Fruit fly (Drosophila melanogaster) whole organism, embryonic: ENCODE results near the gene CG7016.

ENCODE experiments used
- Ada2b ChIP-seq: fragments of 200-800 bp; sonication (Bioruptor generic); IDR thresholded peaks from 2 replicates; pipeline ENCODE4 v1.3.6; 2022; ENCODE audit warnings: missing biosample characterization, missing genetic modification characterization
- Antp ChIP-seq: fragments of 200-800 bp; sonication (Bioruptor generic); optimal IDR thresholded peaks from 3 replicates; lab custom pipeline; 2016; ENCODE audit warnings: missing biosample characterization, missing genetic modification characterization
- BEAF-32 ChIP-seq: fragments of 200-800 bp; sonication (Bioruptor generic); optimal IDR thresholded peaks from 3 replicates; lab custom pipeline; 2017; ENCODE audit warnings: missing biosample characterization, missing genetic modification characterization, mild to moderate bottlenecking, moderate library complexity, missing genetic modification reagents
- BtbVII ChIP-seq: fragments of 200-800 bp; sonication (Bioruptor generic); optimal IDR thresholded peaks from 3 replicates; lab custom pipeline; 2017; ENCODE audit warnings: missing biosample characterization, mild to moderate bottlenecking, missing genetic modification characterization
- Bteb2 ChIP-seq: fragments of 200-800 bp; sonication (Bioruptor generic); optimal IDR thresholded peaks from 2 replicates; lab custom pipeline; 2016; ENCODE audit warnings: missing biosample characterization, missing genetic modification characterization
- CG10274 ChIP-seq: fragments of 200-800 bp; sonication (Bioruptor generic); optimal IDR thresholded peaks from 3 replicates; lab custom pipeline; 2017; ENCODE audit warnings: missing biosample characterization, mild to moderate bottlenecking, missing genetic modification characterization
- CG10321 ChIP-seq: fragments of 200-800 bp; sonication (Bioruptor generic); IDR thresholded peaks from 2 replicates; pipeline ENCODE4 v1.3.6; 2022; ENCODE audit warnings: missing biosample characterization, missing genetic modification characterization
- CG10543 ChIP-seq: fragments of 200-800 bp; sonication (Bioruptor generic); optimal IDR thresholded peaks from 3 replicates; lab custom pipeline; 2017; ENCODE audit warnings: missing biosample characterization, mild to moderate bottlenecking, missing genetic modification characterization, moderate library complexity
- CG10979 ChIP-seq: fragments of 200-800 bp; sonication (Bioruptor generic); optimal IDR thresholded peaks from 2 replicates; lab custom pipeline; 2018; ENCODE audit warnings: missing biosample characterization, mild to moderate bottlenecking, missing genetic modification characterization, moderate library complexity
- CG11398 ChIP-seq: fragments of 200-800 bp; sonication (Bioruptor generic); optimal IDR thresholded peaks from 2 replicates; lab custom pipeline; 2016; ENCODE audit warnings: missing biosample characterization, missing genetic modification characterization
- CG12299 ChIP-seq: fragments of 200-800 bp; sonication (Bioruptor generic); optimal IDR thresholded peaks from 2 replicates; lab custom pipeline; 2018; ENCODE audit warnings: missing biosample characterization, mild to moderate bottlenecking, missing genetic modification characterization
- CG1233 ChIP-seq: fragments of 200-800 bp; sonication (Bioruptor generic); optimal IDR thresholded peaks from 4 replicates; lab custom pipeline; 2018; ENCODE audit warnings: missing biosample characterization, mild to moderate bottlenecking, missing genetic modification characterization
- CG12391 ChIP-seq: fragments of 200-800 bp; sonication (Bioruptor generic); optimal IDR thresholded peaks from 3 replicates; lab custom pipeline; 2018; ENCODE audit warnings: missing biosample characterization, mild to moderate bottlenecking, missing genetic modification characterization, moderate library complexity
- CG12769 ChIP-seq: fragments of 200-800 bp; sonication (Bioruptor generic); optimal IDR thresholded peaks from 2 replicates; lab custom pipeline; 2019; ENCODE audit warnings: missing biosample characterization, mild to moderate bottlenecking, missing genetic modification characterization, moderate library complexity
- CG17361 ChIP-seq: fragments of 200-800 bp; sonication (Bioruptor generic); IDR thresholded peaks from 3 replicates; pipeline ENCODE4 v1.3.6; 2022; ENCODE audit warnings: missing biosample characterization, missing genetic modification characterization
- CG1832 ChIP-seq: fragments of 200-800 bp; sonication (Bioruptor generic); optimal IDR thresholded peaks from 2 replicates; lab custom pipeline; 2017; ENCODE audit warnings: missing biosample characterization, mild to moderate bottlenecking, missing genetic modification characterization, inconsistent platforms
- CG2116 ChIP-seq: fragments of 200-800 bp; sonication (Bioruptor generic); optimal IDR thresholded peaks from 3 replicates; lab custom pipeline; 2018; ENCODE audit warnings: missing biosample characterization, mild to moderate bottlenecking, missing genetic modification characterization
- CG2199 ChIP-seq: fragments of 200-800 bp; sonication (Bioruptor generic); IDR thresholded peaks from 3 replicates; pipeline ENCODE4 v1.3.6; 2022; ENCODE audit warnings: missing biosample characterization, missing genetic modification characterization
- CG2202 ChIP-seq: fragments of 200-800 bp; sonication (Bioruptor generic); optimal IDR thresholded peaks from 2 replicates; lab custom pipeline; 2018; ENCODE audit warnings: missing biosample characterization, mild to moderate bottlenecking, missing genetic modification characterization
- CG4282 ChIP-seq: fragments of 200-800 bp; sonication (Bioruptor generic); optimal IDR thresholded peaks from 2 replicates; lab custom pipeline; 2016; ENCODE audit warnings: missing biosample characterization, missing genetic modification characterization
- CG6175 ChIP-seq: fragments of 200-800 bp; sonication (Bioruptor generic); IDR thresholded peaks from 3 replicates; pipeline ENCODE4 v1.3.6; 2022; ENCODE audit warnings: missing biosample characterization, missing genetic modification characterization
- CG6654 ChIP-seq: fragments of 200-800 bp; sonication (Bioruptor generic); optimal IDR thresholded peaks from 2 replicates; lab custom pipeline; 2017; ENCODE audit warnings: missing biosample characterization, mild to moderate bottlenecking, missing genetic modification characterization
- CG7372 ChIP-seq: fragments of 200-800 bp; sonication (Bioruptor generic); IDR thresholded peaks from 2 replicates; pipeline ENCODE4 v1.3.6; 2022; ENCODE audit warnings: missing biosample characterization, missing genetic modification characterization
- CG7963 ChIP-seq: fragments of 200-800 bp; sonication (Bioruptor generic); IDR thresholded peaks from 3 replicates; pipeline ENCODE4 v1.3.6; 2022; ENCODE audit warnings: missing biosample characterization, missing genetic modification characterization; ENCODE audit not compliant: partially characterized antibody
- Chrac-16 ChIP-seq: fragments of 200-800 bp; sonication (Bioruptor generic); optimal IDR thresholded peaks from 3 replicates; lab custom pipeline; 2016; ENCODE audit warnings: missing biosample characterization, missing genetic modification characterization
- D19A ChIP-seq: fragments of 200-800 bp; optimal IDR thresholded peaks from 3 replicates; lab custom pipeline; 2019; ENCODE audit warnings: missing biosample characterization, mild to moderate bottlenecking, missing genetic modification characterization, moderate library complexity
- Dek ChIP-seq: fragments of 200-800 bp; sonication (Bioruptor generic); optimal IDR thresholded peaks from 3 replicates; lab custom pipeline; 2019; ENCODE audit warnings: missing biosample characterization, mild to moderate bottlenecking, missing genetic modification characterization, moderate library complexity
- HLH54F ChIP-seq: fragments of 200-800 bp; sonication (Bioruptor generic); optimal IDR thresholded peaks from 3 replicates; lab custom pipeline; 2016; ENCODE audit warnings: missing biosample characterization, missing genetic modification characterization
- Jarid2 ChIP-seq: fragments of 200-800 bp; sonication (Bioruptor generic); optimal IDR thresholded peaks from 3 replicates; lab custom pipeline; 2017; ENCODE audit warnings: mild to moderate bottlenecking, missing biosample characterization, missing genetic modification reagents, missing genetic modification characterization
- Lhr ChIP-seq: fragments of 200-800 bp; sonication (Bioruptor generic); optimal IDR thresholded peaks from 3 replicates; lab custom pipeline; 2017; ENCODE audit warnings: mild to moderate bottlenecking, missing biosample characterization, missing genetic modification reagents, missing genetic modification characterization
- Lpt ChIP-seq: fragments of >200 bp; optimal IDR thresholded peaks from 2 replicates; lab custom pipeline; 2018; ENCODE audit warnings: missing biosample characterization, missing genetic modification characterization
- Mad ChIP-seq: fragments of 200-800 bp; sonication (Bioruptor generic); optimal IDR thresholded peaks from 2 replicates; lab custom pipeline; 2016; ENCODE audit warnings: missing biosample characterization, missing genetic modification characterization
- Rfx ChIP-seq: fragments of 200-800 bp; sonication (Bioruptor generic); IDR thresholded peaks from 2 replicates; pipeline ENCODE4 v1.3.6; 2022; ENCODE audit warnings: missing biosample characterization, missing genetic modification characterization
- Sry-β ChIP-seq: fragments of 200-800 bp; sonication (Bioruptor generic); optimal IDR thresholded peaks from 2 replicates; lab custom pipeline; 2018; ENCODE audit warnings: missing biosample characterization, mild to moderate bottlenecking, missing genetic modification characterization, moderate library complexity
- ara ChIP-seq: fragments of 200-800 bp; sonication (Bioruptor generic); IDR thresholded peaks from 2 replicates; pipeline ENCODE4 v1.3.6; 2022; ENCODE audit warnings: missing biosample characterization, missing genetic modification characterization
- chm ChIP-seq: fragments of 200-800 bp; sonication (Bioruptor generic); IDR thresholded peaks from 2 replicates; pipeline ENCODE4 v1.3.6; 2022; ENCODE audit warnings: missing biosample characterization, missing genetic modification characterization
- dati ChIP-seq: fragments of 200-800 bp; sonication (Bioruptor generic); IDR thresholded peaks from 2 replicates; pipeline ENCODE4 v1.3.6; 2022; ENCODE audit warnings: missing biosample characterization, missing genetic modification characterization
- grau ChIP-seq: fragments of 200-800 bp; optimal IDR thresholded peaks from 3 replicates; lab custom pipeline; 2019; ENCODE audit warnings: missing biosample characterization, mild to moderate bottlenecking, missing genetic modification characterization, moderate library complexity
- h ChIP-seq: fragments of >200 bp; optimal IDR thresholded peaks from 2 replicates; lab custom pipeline; 2017
- hbn ChIP-seq: fragments of 200-800 bp; sonication (Bioruptor generic); IDR thresholded peaks from 2 replicates; pipeline ENCODE4 v1.3.6; 2022; ENCODE audit warnings: missing biosample characterization, missing genetic modification characterization; ENCODE audit not compliant: partially characterized antibody
- kah ChIP-seq: fragments of 200-800 bp; sonication (Bioruptor generic); optimal IDR thresholded peaks from 2 replicates; lab custom pipeline; 2018; ENCODE audit warnings: missing biosample characterization, mild to moderate bottlenecking, missing genetic modification characterization
- oc ChIP-seq: fragments of 200-800 bp; sonication (Bioruptor generic); optimal IDR thresholded peaks from 2 replicates; lab custom pipeline; 2018; ENCODE audit warnings: missing biosample characterization, mild to moderate bottlenecking, missing genetic modification characterization, moderate library complexity
- otp ChIP-seq: fragments of 200-800 bp; sonication (Bioruptor generic); IDR thresholded peaks from 3 replicates; pipeline ENCODE4, ENCODE4 v1.3.6; 2022; ENCODE audit warnings: missing biosample characterization, missing genetic modification characterization
- pros ChIP-seq: fragments of 200-800 bp; sonication (Bioruptor generic); optimal IDR thresholded peaks from 3 replicates; lab custom pipeline; 2019; ENCODE audit warnings: missing biosample characterization, mild to moderate bottlenecking, missing genetic modification characterization, moderate library complexity
- rib ChIP-seq: fragments of 200-800 bp; sonication (Bioruptor generic); IDR thresholded peaks from 2 replicates; pipeline ENCODE4 v1.3.6; 2022; ENCODE audit warnings: missing biosample characterization, missing genetic modification characterization
- salm ChIP-seq: fragments of 200-800 bp; sonication (Bioruptor generic); optimal IDR thresholded peaks from 2 replicates; lab custom pipeline; 2018; ENCODE audit warnings: missing biosample characterization, mild to moderate bottlenecking, missing genetic modification characterization
- shn ChIP-seq: fragments of 200-800 bp; sonication (Bioruptor generic); optimal IDR thresholded peaks from 3 replicates; lab custom pipeline; 2016; ENCODE audit warnings: missing biosample characterization, missing genetic modification characterization
- sima ChIP-seq: fragments of 200-800 bp; sonication (Bioruptor generic); optimal IDR thresholded peaks from 2 replicates; lab custom pipeline; 2016; ENCODE audit warnings: missing biosample characterization, missing genetic modification characterization
- vvl ChIP-seq: fragments of 200-800 bp; sonication (Bioruptor generic); IDR thresholded peaks from 2 replicates; pipeline ENCODE4 v1.3.6; 2022; ENCODE audit warnings: missing biosample characterization, missing genetic modification characterization
- zfh1 ChIP-seq: fragments of 200-800 bp; sonication (Bioruptor generic); IDR thresholded peaks from 3 replicates; pipeline ENCODE4 v1.3.6; 2022; ENCODE audit warnings: missing biosample characterization, missing genetic modification characterization

CG7016 gene

DNA sequence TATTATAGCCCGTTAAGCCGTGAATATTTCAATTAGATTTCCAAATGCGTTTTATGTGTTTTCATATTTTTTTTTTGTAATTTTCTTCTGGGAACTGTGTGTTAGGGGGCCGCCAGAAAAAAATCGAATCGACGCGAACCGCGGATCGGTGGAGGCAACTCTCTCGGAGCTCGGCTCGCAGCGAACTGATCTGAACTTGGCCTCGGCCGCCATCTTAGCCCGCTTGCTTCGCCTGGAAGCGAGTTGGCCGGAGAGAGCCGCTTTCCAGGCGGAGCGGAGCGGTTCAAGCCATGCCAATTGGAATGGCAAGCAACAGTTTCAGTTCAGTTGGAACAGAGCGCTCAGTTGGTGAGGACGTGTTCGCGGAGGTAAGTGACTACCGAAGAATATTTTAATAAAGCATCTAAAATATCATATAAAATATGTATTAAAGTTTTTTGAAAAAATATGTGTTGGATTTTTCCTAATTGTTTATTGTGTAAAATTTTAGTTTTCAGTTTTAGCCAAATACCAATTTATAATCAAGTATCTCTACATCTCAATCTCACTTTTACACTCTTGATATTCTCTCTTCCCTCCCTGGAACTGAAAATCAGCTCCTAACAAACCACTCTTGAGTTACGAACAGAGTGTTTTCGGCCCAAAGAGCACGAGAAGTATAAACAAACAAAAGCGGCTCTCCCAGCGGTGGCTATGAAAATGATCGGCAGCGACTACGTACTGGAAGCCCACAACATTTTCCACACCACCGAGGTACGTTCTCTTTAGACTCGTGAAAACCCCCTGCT is 31.9 kb downstream of the CG7016 start, which contains the start of the genes CG31121 and CG11069 (continued):
- no peak for TF ChIP-seq BEAF-32 (GFP tag; lab: Kevin White, UChicago)
- TF ChIP-seq h (lab: Kevin White, UChicago) = no peak
- no peak for TF ChIP-seq CG12299 (tag; lab: Kevin White, UChicago)
- TF ChIP-seq CG7963 (GFP tag; lab: Robert Waterston, UW) = no peak
- no peak for TF ChIP-seq Antp (GFP tag; lab: Kevin White, UChicago)
- TF ChIP-seq rib (GFP tag; lab: Robert Waterston, UW) = 0 out of 2 replicates have a peak, but pooled peaks have one; percentile 19
- TF ChIP-seq CG2202 = no peak
- no peak for TF ChIP-seq Bteb2 (GFP tag; lab: Kevin White, UChicago)
- no peak for TF ChIP-seq CG7372
- no peak for TF ChIP-seq CG6175 (GFP tag; lab: Robert Waterston, UW)
- peak; percentile 80 for TF ChIP-seq Jarid2
- no peak for TF ChIP-seq Mad (GFP tag; lab: Kevin White, UChicago)
- no peak for TF ChIP-seq shn
- TF ChIP-seq Chrac-16 (GFP tag; lab: Kevin White, UChicago) = no peak
- no peak for TF ChIP-seq oc (tag; lab: Kevin White, UChicago)
- peak; percentile 50; the same call in 1 of the 2 replicates for TF ChIP-seq chm (GFP tag; lab: Robert Waterston, UW)
- TF ChIP-seq D19A (tag; lab: Kevin White, UChicago) = no peak
- TF ChIP-seq dati (GFP tag; lab: Robert Waterston, UW) = no peak
- no peak for TF ChIP-seq CG1233
- no peak for TF ChIP-seq grau (tag; lab: Kevin White, UChicago)
- no peak for TF ChIP-seq Lpt (GFP tag; lab: Kevin White, UChicago)
- no peak for TF ChIP-seq CG10979 (tag; lab: Kevin White, UChicago)
- no peak for TF ChIP-seq sima (GFP tag; lab: Kevin White, UChicago)
- TF ChIP-seq CG2199 (GFP tag; lab: Robert Waterston, UW) = no peak
- no peak for TF ChIP-seq Lhr (GFP tag; lab: Kevin White, UChicago)
- peak; percentile 4 for TF ChIP-seq kah (GFP tag; lab: Kevin White, UChicago)
- no peak for TF ChIP-seq CG6654 (GFP tag; lab: Kevin White, UChicago)
- TF ChIP-seq CG10274 (GFP tag; lab: Kevin White, UChicago) = no peak
- TF ChIP-seq CG12391 = peak; percentile 30
- 0 out of 3 replicates have a peak, but pooled peaks have one; percentile 24 for TF ChIP-seq zfh1 (GFP tag; lab: Robert Waterston, UW)
- TF ChIP-seq ara (GFP tag; lab: Robert Waterston, UW) = no peak
- TF ChIP-seq salm (tag; lab: Kevin White, UChicago) = no peak
- no peak for TF ChIP-seq CG1832 (GFP tag; lab: Kevin White, UChicago)
- no peak for TF ChIP-seq CG17361
- no peak for TF ChIP-seq BtbVII
- no peak for TF ChIP-seq CG4282 (GFP tag; lab: Kevin White, UChicago)
- no peak for TF ChIP-seq CG10543 (GFP tag; lab: Kevin White, UChicago)
- TF ChIP-seq pros = peak; percentile 24
- TF ChIP-seq CG2116 (GFP tag; lab: Kevin White, UChicago) = no peak
- no peak for TF ChIP-seq Dek (tag; lab: Kevin White, UChicago)
- TF ChIP-seq hbn = no peak
- no peak for TF ChIP-seq CG11398 (GFP tag; lab: Kevin White, UChicago)
- 0 out of 2 replicates have a peak, but pooled peaks have one; percentile 9 for TF ChIP-seq vvl (GFP tag; lab: Robert Waterston, UW)
- no peak for TF ChIP-seq HLH54F (GFP tag; lab: Kevin White, UChicago)
- TF ChIP-seq otp = 0 out of 3 replicates have a peak, but pooled peaks have one; percentile 43
- TF ChIP-seq CG12769 (tag; lab: Kevin White, UChicago) = no peak
- TF ChIP-seq Sry-β (GFP tag; lab: Kevin White, UChicago) = no peak
- no peak for TF ChIP-seq CG10321
- no peak for TF ChIP-seq Ada2b (GFP tag; lab: Robert Waterston, UW)
- TF ChIP-seq Rfx (GFP tag; lab: Robert Waterston, UW) = peak; percentile 46
